Fruit fly (Drosophila melanogaster) whole organism, adult: ENCODE data around the gene CkIalpha.

Experiments used
- CG11617 ChIP-seq: fragments of 200-800 bp; sonication (Bioruptor generic); optimal IDR thresholded peaks from 2 replicates; lab custom pipeline; 2017; ENCODE audit warnings: mild to moderate bottlenecking, missing biosample characterization, missing genetic modification reagents, missing genetic modification characterization
- tj ChIP-seq: fragments of 200-800 bp; sonication (Bioruptor generic); optimal IDR thresholded peaks from 3 replicates; lab custom pipeline; 2017; ENCODE audit warnings: missing biosample characterization, mild to moderate bottlenecking, missing genetic modification characterization, moderate library complexity

- no peak for TF ChIP-seq CG11617 (GFP tag; lab: Kevin White, UChicago)
- TF ChIP-seq tj: no peak
Measured at dm6 chrX:12645361-12645760, 8.1 kb upstream of the CkIalpha start.
